Fruit fly (Drosophila melanogaster) whole organism, pupa: ENCODE measurements around the gene CG11248.

ENCODE experiments used
- CG15710 ChIP-seq: fragments of 200-800 bp; sonication (Bioruptor generic); optimal IDR thresholded peaks from 2 replicates; lab custom pipeline; 2018; ENCODE audit warnings: missing biosample characterization, mild to moderate bottlenecking, missing genetic modification characterization, moderate library complexity
- CG9948 ChIP-seq: fragments of 200-800 bp; sonication (Bioruptor generic); optimal IDR thresholded peaks from 2 replicates; lab custom pipeline; 2018; ENCODE audit warnings: missing biosample characterization, mild to moderate bottlenecking, missing genetic modification characterization, moderate library complexity
- D1 ChIP-seq: fragments of 200-800 bp; sonication (Bioruptor generic); optimal IDR thresholded peaks from 2 replicates; lab custom pipeline; 2018; ENCODE audit warnings: missing biosample characterization, mild to moderate bottlenecking, missing genetic modification characterization, moderate library complexity

DNA sequence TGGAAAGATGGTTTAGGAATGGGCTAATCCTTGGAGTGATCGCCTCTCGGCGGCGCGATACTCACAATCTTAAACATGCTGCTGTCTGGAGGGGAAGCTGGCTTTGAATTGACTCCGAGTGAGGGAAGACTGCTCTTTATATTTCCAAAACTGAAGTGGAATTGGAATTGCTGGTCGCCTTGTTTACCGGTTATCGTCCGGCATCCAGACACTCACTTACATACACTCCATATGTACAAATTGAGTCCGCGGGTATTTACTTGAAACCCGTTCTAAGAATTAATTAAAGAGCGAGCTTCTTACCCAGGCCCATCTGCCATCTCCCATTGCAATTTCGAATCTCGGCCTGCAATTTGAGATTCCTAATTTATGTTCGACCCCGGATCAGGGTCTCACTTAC lies 13.0 kb upstream of the CG11248 start, which contains the start of gene Cpr78E:
- no peak for TF ChIP-seq CG9948 (tag; lab: Kevin White, UChicago)
- no peak for TF ChIP-seq D1 (tag; lab: Kevin White, UChicago)
- TF ChIP-seq CG15710: no peak
